Worm (Caenorhabditis elegans): Measurements from ENCODE around the gene fbxb-102.

- no peak for TF ChIP-seq ref-2 (tag; optimal IDR thresholded peaks at IDR 0.05)
- TF ChIP-seq pag-3 (tag; optimal IDR thresholded peaks at IDR 0.05; ENCODE audit: borderline replicate concordance), result no peak
- no peak for TF ChIP-seq ceh-22 (tag; optimal IDR thresholded peaks at IDR 0.05)
- TF ChIP-seq pat-9 (tag; optimal IDR thresholded peaks at IDR 0.05), result no peak
- TF ChIP-seq C08G9.2 (tag; optimal IDR thresholded peaks at IDR 0.05), result no peak
- TF ChIP-seq ama-1 (optimal IDR thresholded peaks at IDR 0.05), result no peak
- no peak for TF ChIP-seq nfya-1 (tag; optimal IDR thresholded peaks at IDR 0.05)
- no peak for TF ChIP-seq pha-4 (tag; optimal IDR thresholded peaks at IDR 0.05)
Observed at ce11 chrII:12499969-12500368, 17.2 kb downstream of the fbxb-102 start.

Data from whole organism, late embryonic.